Worm (Caenorhabditis elegans) whole organism, L1 larva: ENCODE measurements around the gene str-113.

Experiments used
- C04F5.9 ChIP-seq: sonication (generic microtip); optimal IDR thresholded peaks from 2 replicates; lab custom pipeline; 2016; ENCODE audit warnings: missing genetic modification characterization, missing compliant biosample characterization
- F16B12.6 ChIP-seq: fragments of 150-350 bp; optimal IDR thresholded peaks from 2 replicates; lab custom pipeline; 2014; ENCODE audit warnings: missing biosample characterization, missing genetic modification characterization
- alr-1 ChIP-seq: fragments of 200-800 bp; sonication (Bioruptor generic); optimal IDR thresholded peaks from 2 replicates; lab custom pipeline; 2018; ENCODE audit warnings: borderline replicate concordance, mild to moderate bottlenecking, missing genetic modification characterization, missing compliant biosample characterization
- blmp-1 ChIP-seq: fragments of 150-350 bp; optimal IDR thresholded peaks from 2 replicates; lab custom pipeline; 2014; ENCODE audit warnings: missing biosample characterization, missing genetic modification characterization
- ceh-8 ChIP-seq: fragments of 200-800 bp; sonication (Bioruptor generic); optimal IDR thresholded peaks from 2 replicates; lab custom pipeline; 2018; ENCODE audit warnings: mild to moderate bottlenecking, missing genetic modification characterization, moderate library complexity, missing compliant biosample characterization
- ceh-82 ChIP-seq, 3 experiments: fragments of 150-350 bp in 1 of 3; sonication (generic microtip) in 2 of 3; optimal IDR thresholded peaks; 2 replicates each; lab custom pipeline; 2014 to 2017; ENCODE audit warnings: missing biosample characterization in 3 of 3, missing genetic modification characterization in 3 of 3
- ceh-88 ChIP-seq: fragments of 200-800 bp; sonication (Bioruptor generic); IDR thresholded peaks from 2 replicates; pipeline ENCODE4 v1.3.6; 2022; ENCODE audit warnings: missing genetic modification characterization, missing compliant biosample characterization
- dsc-1 ChIP-seq: sonication (generic microtip); optimal IDR thresholded peaks from 2 replicates; lab custom pipeline; 2016; ENCODE audit warnings: mild to moderate bottlenecking, missing genetic modification characterization, missing compliant biosample characterization
- efl-1 ChIP-seq, 4 experiments: fragments of 150-350 bp; optimal IDR thresholded peaks in 3 of 4; peaks in 1 of 4; 1 replicate in 1 of 4; 2 replicates in 3 of 4; lab custom pipeline; 2014; ENCODE audit warnings: missing biosample characterization in 2 of 4, missing genetic modification characterization in 2 of 4, missing genetic modification reagents in 2 of 4
- efl-3 ChIP-seq: fragments of 200-800 bp; sonication (Bioruptor generic); optimal IDR thresholded peaks from 2 replicates; lab custom pipeline; 2018; ENCODE audit warnings: mild to moderate bottlenecking, missing genetic modification characterization, missing compliant biosample characterization
- elt-2 ChIP-seq: sonication (generic microtip); optimal IDR thresholded peaks from 2 replicates; lab custom pipeline; 2016; ENCODE audit warnings: missing genetic modification characterization, mild to moderate bottlenecking, inconsistent platforms, missing compliant biosample characterization, missing genetic modification reagents
- elt-3 ChIP-seq, 6 experiments: fragments of 150-350 bp in 1 of 6; sonication (generic microtip); optimal IDR thresholded peaks; 2 replicates each; lab custom pipeline; 2017 to 2018; ENCODE audit warnings: missing biosample characterization in 6 of 6, missing genetic modification characterization in 6 of 6, inconsistent platforms in 1 of 6
- fkh-10 ChIP-seq: sonication (generic microtip); optimal IDR thresholded peaks from 2 replicates; lab custom pipeline; 2017; ENCODE audit warnings: missing biosample characterization, missing genetic modification reagents, missing genetic modification characterization
- fkh-8 ChIP-seq: sonication (generic microtip); optimal IDR thresholded peaks from 2 replicates; lab custom pipeline; 2016; ENCODE audit warnings: mild to moderate bottlenecking, missing genetic modification characterization, missing compliant biosample characterization
- hlh-17 ChIP-seq: fragments of 200-800 bp; sonication (Bioruptor generic); optimal IDR thresholded peaks from 2 replicates; lab custom pipeline; 2018; ENCODE audit warnings: missing genetic modification characterization, mild to moderate bottlenecking, missing compliant biosample characterization, moderate library complexity, borderline replicate concordance
- hlh-4 ChIP-seq: sonication (generic microtip); optimal IDR thresholded peaks from 2 replicates; lab custom pipeline; 2016; ENCODE audit warnings: mild to moderate bottlenecking, missing genetic modification characterization, missing compliant biosample characterization
- hpl-2 ChIP-seq: fragments of 150-350 bp; optimal IDR thresholded peaks from 2 replicates; lab custom pipeline; 2014; ENCODE audit warnings: missing biosample characterization, missing genetic modification reagents, missing genetic modification characterization
- lin-39 ChIP-seq: fragments of 150-350 bp; optimal IDR thresholded peaks from 2 replicates; lab custom pipeline; 2014; ENCODE audit warnings: missing biosample characterization, missing genetic modification reagents, missing genetic modification characterization
- lsy-2 ChIP-seq, 2 experiments: fragments of 150-350 bp; optimal IDR thresholded peaks; 2 replicates each; lab custom pipeline; 2014; ENCODE audit warnings: missing biosample characterization in 2 of 2, missing genetic modification characterization in 2 of 2
- mab-9 ChIP-seq: fragments of 200-800 bp; sonication (Bioruptor generic); IDR thresholded peaks from 2 replicates; pipeline ENCODE4 v1.3.6; 2022; ENCODE audit warnings: missing genetic modification reagents, missing genetic modification characterization, missing compliant biosample characterization
- mef-2 ChIP-seq: fragments of 150-350 bp; optimal IDR thresholded peaks from 2 replicates; lab custom pipeline; 2014; ENCODE audit warnings: missing biosample characterization, missing genetic modification characterization
- nhr-11 ChIP-seq: fragments of 150-350 bp; optimal IDR thresholded peaks from 2 replicates; lab custom pipeline; 2014; ENCODE audit warnings: missing biosample characterization, missing genetic modification characterization
- nhr-12 ChIP-seq: sonication (generic microtip); optimal IDR thresholded peaks from 2 replicates; lab custom pipeline; 2017; ENCODE audit warnings: missing biosample characterization, missing genetic modification characterization
- nhr-19 ChIP-seq: fragments of 200-800 bp; sonication (Bioruptor generic); conservative IDR thresholded peaks from 2 replicates; pipeline ENCODE4 v1.3.6; 2022; ENCODE audit warnings: missing genetic modification characterization, missing compliant biosample characterization
- nhr-237 ChIP-seq: fragments of 150-350 bp; optimal IDR thresholded peaks from 2 replicates; lab custom pipeline; 2014; ENCODE audit warnings: missing biosample characterization, missing genetic modification characterization
- nhr-28 ChIP-seq: fragments of 150-350 bp; optimal IDR thresholded peaks from 2 replicates; lab custom pipeline; 2014; ENCODE audit warnings: missing biosample characterization, missing genetic modification characterization
- nhr-47 ChIP-seq: sonication (generic microtip); optimal IDR thresholded peaks from 2 replicates; lab custom pipeline; 2016; ENCODE audit warnings: mild to moderate bottlenecking, missing genetic modification characterization, moderate library complexity, missing compliant biosample characterization
- nhr-76 ChIP-seq: sonication (generic microtip); optimal IDR thresholded peaks from 2 replicates; lab custom pipeline; 2017; ENCODE audit warnings: missing biosample characterization, missing genetic modification characterization
- nhr-77 ChIP-seq: fragments of 150-350 bp; optimal IDR thresholded peaks from 2 replicates; lab custom pipeline; 2014; ENCODE audit warnings: missing biosample characterization, missing genetic modification characterization
- nhr-84 ChIP-seq: sonication (generic microtip); optimal IDR thresholded peaks from 2 replicates; lab custom pipeline; 2017; ENCODE audit warnings: missing biosample characterization, missing genetic modification characterization
- nhr-90 ChIP-seq: sonication (generic microtip); optimal IDR thresholded peaks from 2 replicates; lab custom pipeline; 2016; ENCODE audit warnings: mild to moderate bottlenecking, missing genetic modification characterization, missing compliant biosample characterization; ENCODE audit not compliant: poor library complexity
- pag-3 ChIP-seq: sonication (generic microtip); optimal IDR thresholded peaks from 2 replicates; lab custom pipeline; 2017; ENCODE audit warnings: missing genetic modification characterization, mild to moderate bottlenecking, missing compliant biosample characterization, antibody characterized with exemption, borderline replicate concordance; ENCODE audit not compliant: insufficient read depth
- pqm-1 ChIP-seq: sonication (generic microtip); optimal IDR thresholded peaks from 3 replicates; lab custom pipeline; 2017; ENCODE audit warnings: missing biosample characterization, missing genetic modification characterization
- rnt-1 ChIP-seq: sonication (generic microtip); optimal IDR thresholded peaks from 2 replicates; lab custom pipeline; 2016; ENCODE audit warnings: mild to moderate bottlenecking, missing genetic modification characterization, moderate library complexity, missing compliant biosample characterization
- snu-23 ChIP-seq: sonication (generic microtip); optimal IDR thresholded peaks from 2 replicates; lab custom pipeline; 2016; ENCODE audit warnings: missing genetic modification characterization, missing compliant biosample characterization
- swsn-7 ChIP-seq: sonication (generic microtip); optimal IDR thresholded peaks from 2 replicates; lab custom pipeline; 2016; ENCODE audit warnings: missing genetic modification characterization, missing compliant biosample characterization
- tbx-2 ChIP-seq: sonication (generic microtip); optimal IDR thresholded peaks from 2 replicates; lab custom pipeline; 2016; ENCODE audit warnings: missing genetic modification characterization, missing compliant biosample characterization
- unc-86 ChIP-seq: sonication (generic microtip); optimal IDR thresholded peaks from 2 replicates; lab custom pipeline; 2016; ENCODE audit warnings: missing genetic modification characterization, missing compliant biosample characterization
- unc-98 ChIP-seq: fragments of 200-800 bp; sonication (Bioruptor generic); IDR thresholded peaks from 2 replicates; pipeline ENCODE4 v1.3.6; 2022; ENCODE audit warnings: missing genetic modification characterization, missing compliant biosample characterization
- zip-4 ChIP-seq: fragments of 200-800 bp; sonication (Bioruptor generic); optimal IDR thresholded peaks from 2 replicates; lab custom pipeline; 2018; ENCODE audit warnings: mild to moderate bottlenecking, missing genetic modification characterization, moderate library complexity, missing compliant biosample characterization

Gene str-113

DNA sequence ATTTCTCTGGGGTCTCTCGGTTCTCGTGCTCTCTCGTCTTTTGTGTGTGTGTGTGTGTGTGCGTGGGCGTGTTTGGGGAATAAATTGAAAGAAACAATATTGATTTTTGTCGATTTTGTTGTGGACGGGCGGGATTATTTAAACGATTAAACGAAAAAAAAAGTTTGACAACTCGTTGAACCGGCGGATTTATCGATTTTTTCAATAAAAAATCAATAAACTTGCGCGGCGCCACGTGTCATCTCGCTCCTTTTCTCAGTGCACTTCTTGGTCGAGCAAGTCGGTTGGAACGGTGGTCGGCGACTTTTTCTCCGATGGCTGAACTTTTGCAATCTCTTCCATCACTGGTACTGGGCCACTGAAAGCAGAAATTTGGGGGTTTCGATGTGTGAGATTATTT lies 46.2 kb upstream of the str-113 start:
- no peak for TF ChIP-seq ceh-82 (tag; optimal IDR thresholded peaks at IDR 0.05; lab: Kevin White, UChicago)
- TF ChIP-seq hlh-17 (GFP tag; lab: Kevin White, UChicago): no peak
- TF ChIP-seq pag-3 (tag; lab: Kevin White, UChicago): no peak
- TF ChIP-seq lsy-2 (tag; optimal IDR thresholded peaks at IDR 0.05; lab: Kevin White, UChicago): no peak
- TF ChIP-seq hlh-4 (tag; lab: Kevin White, UChicago): no peak
- no peak for TF ChIP-seq nhr-12 (tag; lab: Kevin White, UChicago)
- TF ChIP-seq efl-3 (GFP tag; lab: Kevin White, UChicago): no peak
- peak; percentile 0 for TF ChIP-seq snu-23 (GFP tag; lab: Kevin White, UChicago)

DNA sequence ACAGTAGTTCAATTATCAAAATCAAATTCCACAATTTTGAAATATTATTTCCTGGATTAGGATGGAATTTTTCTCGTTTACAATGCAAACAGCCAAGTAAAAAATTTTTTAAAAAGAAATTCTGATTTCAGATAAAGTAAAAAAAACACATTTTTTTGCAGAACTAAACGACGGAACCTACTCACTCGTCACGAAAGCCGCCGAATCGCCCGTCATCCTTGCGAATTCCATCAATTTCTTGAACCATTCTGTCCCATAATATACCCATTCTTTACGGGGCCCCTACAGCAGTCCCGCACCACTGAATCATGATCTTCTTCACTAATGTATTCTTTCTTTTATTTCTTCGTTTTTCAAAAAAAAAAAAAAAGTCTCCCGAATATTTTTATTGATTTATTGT lies 45.4 kb upstream of the str-113 start:
- TF ChIP-seq lsy-2 (tag; optimal IDR thresholded peaks at IDR 0.05; lab: Kevin White, UChicago) (peak in 1 of 2 experiments; percentile 1), pqm-1 (tag; lab: Kevin White, UChicago) (no peak), nhr-84 (tag; lab: Kevin White, UChicago) (no peak), ceh-8 (GFP tag; lab: Kevin White, UChicago) (no peak), fkh-8 (tag; lab: Kevin White, UChicago) (peak; percentile 14), tbx-2 (tag; lab: Kevin White, UChicago) (peak; percentile 8)

DNA sequence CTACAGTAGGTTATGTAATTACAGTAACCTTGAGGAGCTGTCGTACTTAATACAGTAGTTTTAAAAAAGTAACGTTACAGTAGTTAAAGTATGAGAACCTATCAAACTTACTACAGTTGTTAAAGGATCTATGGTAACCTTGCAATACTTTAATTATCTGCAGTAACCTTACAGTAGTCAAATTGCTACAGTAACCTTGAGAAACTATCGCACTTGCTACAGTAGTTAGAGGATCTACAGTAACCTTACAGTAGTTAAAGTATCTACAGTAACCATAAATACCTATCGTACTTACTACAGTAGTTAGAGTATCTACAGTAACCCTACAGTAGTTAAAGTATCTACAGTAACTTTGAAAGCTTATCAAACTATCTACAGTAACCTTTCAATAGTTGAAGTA lies 44.8 kb upstream of the str-113 start:
- no peak for TF ChIP-seq rnt-1 (tag; lab: Kevin White, UChicago)
- TF ChIP-seq nhr-90 (tag; lab: Kevin White, UChicago): no peak
- TF ChIP-seq ceh-88 (GFP tag; lab: Robert Waterston, UW): no peak
- TF ChIP-seq elt-3 (tag; optimal IDR thresholded peaks at IDR 0.05; lab: Kevin White, UChicago): no peak
- no peak for TF ChIP-seq dsc-1 (tag; lab: Kevin White, UChicago)
- TF ChIP-seq unc-86 (tag; lab: Kevin White, UChicago): no peak

- TF ChIP-seq ceh-8 (GFP tag; lab: Kevin White, UChicago): peak; percentile 11
- TF ChIP-seq nhr-90 (tag; lab: Kevin White, UChicago): no peak
Measured at ce11 chrV:3706893-3707292, 40.1 kb upstream of the str-113 start.

ce11 chrV:3706167-3706566 lies 39.4 kb upstream of the str-113 start:
- TF ChIP-seq nhr-237 (tag; lab: Kevin White, UChicago) (no peak), pqm-1 (tag; lab: Kevin White, UChicago) (no peak)

ce11 chrV:3704688-3705087 lies 37.9 kb upstream of the str-113 start, which contains the start of gene lin-40:
lin-40 (plus strand) TSS chrV:3704988.
- no peak for TF ChIP-seq blmp-1 (tag; lab: Kevin White, UChicago)
- no peak for TF ChIP-seq efl-1 (optimal IDR thresholded peaks at IDR 0.05; lab: Kevin White, UChicago)
- TF ChIP-seq efl-1 (GFP tag; optimal IDR thresholded peaks at IDR 0.05 in 1 of 2; lab: Kevin White, UChicago): peak in 1 of 2 experiments; percentile 87
- TF ChIP-seq alr-1: no peak
- TF ChIP-seq mab-9: no peak
- TF ChIP-seq tbx-2 (tag; lab: Kevin White, UChicago): no peak
- TF ChIP-seq nhr-28 (tag; lab: Kevin White, UChicago): no peak
- TF ChIP-seq fkh-10 (GFP tag; lab: Kevin White, UChicago): no peak
- TF ChIP-seq hpl-2 (GFP tag; lab: Kevin White, UChicago): no peak

ce11 chrV:3703888-3704287 lies 37.1 kb upstream of the str-113 start:
- TF ChIP-seq swsn-7 (tag; lab: Kevin White, UChicago) (peak; percentile 86), lin-39 (tag; lab: Kevin White, UChicago) (peak; percentile 28), nhr-12 (tag; lab: Kevin White, UChicago) (no peak), elt-2 (tag; lab: Kevin White, UChicago) (peak; percentile 21), nhr-84 (tag; lab: Kevin White, UChicago) (no peak), zip-4 (GFP tag; lab: Kevin White, UChicago) (no peak), nhr-19 (peak; percentile 60), nhr-47 (tag; lab: Kevin White, UChicago) (peak; percentile 80), F16B12.6 (peak; percentile 0), nhr-76 (tag; lab: Kevin White, UChicago) (no peak), nhr-77 (peak; percentile 9), nhr-11 (tag; lab: Kevin White, UChicago) (peak; percentile 61), mef-2 (no peak), elt-3 (tag; optimal IDR thresholded peaks at IDR 0.05; lab: Kevin White, UChicago) (peak in 1 of 6 experiments; percentile 7), C04F5.9 (tag; lab: Kevin White, UChicago) (no peak), unc-98 (GFP tag; lab: Robert Waterston, UW) (no peak)
